1 fruit fly cellular context compared by ENCODE assay signal in genomic region chr3R:29725577-29726240, dm6.
TF ChIP-seq lines count a peak whose summit lies in the region.

Kul (plus strand) TSS chr3R:29725830.

TF ChIP-seq in whole organism, embryonic, 481 proteins besides CTCF, POLR2A, EP300 and RAD21 (continued from another document):
- peak; percentile 30 for TF ChIP-seq BEAF-32 (GFP tag; optimal IDR thresholded peaks at IDR 0.05; lab: Kevin White, UChicago)
- no peak for TF ChIP-seq tna (GFP tag; IDR thresholded peaks at IDR 0.05; lab: Robert Waterston, UW; ENCODE audit: partially characterized antibody)
- peak; percentile 1 for TF ChIP-seq Chrac-16 (GFP tag; optimal IDR thresholded peaks at IDR 0.05; lab: Kevin White, UChicago)
- no peak for TF ChIP-seq Awh (GFP tag; IDR thresholded peaks at IDR 0.05; lab: Robert Waterston, UW)
- peak; percentile 23; the same call in 1 of the 2 replicates for TF ChIP-seq CG10366 (GFP tag; IDR thresholded peaks at IDR 0.05; lab: Robert Waterston, UW)
- TF ChIP-seq CG10565 (GFP tag; optimal IDR thresholded peaks at IDR 0.05; lab: Kevin White, UChicago): no peak
- TF ChIP-seq ind (GFP tag; optimal IDR thresholded peaks at IDR 0.05; lab: Kevin White, UChicago): no peak
- peak; percentile 61; the same call in 1 of the 3 replicates for TF ChIP-seq CG6791 (GFP tag; IDR thresholded peaks at IDR 0.05; lab: Robert Waterston, UW; ENCODE audit: partially characterized antibody)
- no peak for TF ChIP-seq ac (GFP tag; optimal IDR thresholded peaks at IDR 0.05; lab: Kevin White, UChicago)
- no peak for TF ChIP-seq NC2α (GFP tag; optimal IDR thresholded peaks at IDR 0.05; lab: Kevin White, UChicago)
- TF ChIP-seq CG11085 (GFP tag; IDR thresholded peaks at IDR 0.05; lab: Robert Waterston, UW): no peak
- TF ChIP-seq Xbp1 (GFP tag; optimal IDR thresholded peaks at IDR 0.05; lab: Kevin White, UChicago): no peak
- peak; percentile 36 for TF ChIP-seq mam (GFP tag; optimal IDR thresholded peaks at IDR 0.05; lab: Kevin White, UChicago)
- no peak for TF ChIP-seq CG6813 (GFP tag; optimal IDR thresholded peaks at IDR 0.05; lab: Kevin White, UChicago)
- TF ChIP-seq ERR (GFP tag; optimal IDR thresholded peaks at IDR 0.05; lab: Kevin White, UChicago): no peak
- peak; percentile 48 for TF ChIP-seq HmgZ (tag; optimal IDR thresholded peaks at IDR 0.05; lab: Kevin White, UChicago)
- TF ChIP-seq CG17829 (tag; optimal IDR thresholded peaks at IDR 0.05; lab: Kevin White, UChicago): peak; percentile 28
- TF ChIP-seq Myb (GFP tag; optimal IDR thresholded peaks at IDR 0.05; lab: Kevin White, UChicago): peak; percentile 88
- TF ChIP-seq CG33213 (GFP tag; optimal IDR thresholded peaks at IDR 0.05; lab: Kevin White, UChicago): peak; percentile 39
- peak; percentile 1 for TF ChIP-seq CG17912 (GFP tag; optimal IDR thresholded peaks at IDR 0.05; lab: Kevin White, UChicago)
- peak; percentile 67 for TF ChIP-seq Rfx (GFP tag; IDR thresholded peaks at IDR 0.05; lab: Robert Waterston, UW)
- peak; percentile 43 for TF ChIP-seq CG17186 (GFP tag; optimal IDR thresholded peaks at IDR 0.05; lab: Kevin White, UChicago)
- peak; percentile 49 for TF ChIP-seq MBD-R2 (GFP tag; IDR thresholded peaks at IDR 0.05; lab: Robert Waterston, UW)
- TF ChIP-seq CHES-1-like (GFP tag; optimal IDR thresholded peaks at IDR 0.05; lab: Kevin White, UChicago): peak; percentile 54
- peak; percentile 54 for TF ChIP-seq Ets97D (GFP tag; optimal IDR thresholded peaks at IDR 0.05; lab: Kevin White, UChicago)
- TF ChIP-seq bowl (GFP tag; IDR thresholded peaks at IDR 0.05; lab: Robert Waterston, UW): no peak
- TF ChIP-seq CG4707 (GFP tag; optimal IDR thresholded peaks at IDR 0.05; lab: Kevin White, UChicago): peak; percentile 48
- no peak for TF ChIP-seq hkb (optimal IDR thresholded peaks at IDR 0.05; lab: Kevin White, UChicago)
- TF ChIP-seq hkb (GFP tag; IDR thresholded peaks at IDR 0.05; lab: Robert Waterston, UW): 0 out of 2 replicates have a peak, but pooled peaks have one; percentile 20
- TF ChIP-seq zfh1 (GFP tag; IDR thresholded peaks at IDR 0.05; lab: Robert Waterston, UW): peak; percentile 64
- peak; percentile 47; the same call in 1 of the 2 replicates for TF ChIP-seq CG14014 (GFP tag; IDR thresholded peaks at IDR 0.05; lab: Robert Waterston, UW)
- no peak for TF ChIP-seq HLHmδ (GFP tag; optimal IDR thresholded peaks at IDR 0.05; lab: Kevin White, UChicago)
- TF ChIP-seq CG16779 (GFP tag; IDR thresholded peaks at IDR 0.05; lab: Robert Waterston, UW): no peak
- TF ChIP-seq bsh (GFP tag; optimal IDR thresholded peaks at IDR 0.05; lab: Kevin White, UChicago): peak; percentile 7 to 40
- peak; percentile 70 for TF ChIP-seq sqz (GFP tag; optimal IDR thresholded peaks at IDR 0.05; lab: Kevin White, UChicago)
- TF ChIP-seq CG16813 (GFP tag; IDR thresholded peaks at IDR 0.05; lab: Robert Waterston, UW; ENCODE audit: partially characterized antibody): peak; percentile 50; the same call in 2 of the 3 replicates
- peak; percentile 4 for TF ChIP-seq Jarid2 (GFP tag; optimal IDR thresholded peaks at IDR 0.05; lab: Kevin White, UChicago)
- 0 out of 2 replicates have a peak, but pooled peaks have one; percentile 15 for TF ChIP-seq ap (GFP tag; IDR thresholded peaks at IDR 0.05; lab: Robert Waterston, UW)
- peak; percentile 82 for TF ChIP-seq pzg (GFP tag; optimal IDR thresholded peaks at IDR 0.05; lab: Kevin White, UChicago)
- TF ChIP-seq CG4404 (GFP tag; IDR thresholded peaks at IDR 0.05; lab: Robert Waterston, UW): no peak
- TF ChIP-seq Oli (tag; optimal IDR thresholded peaks at IDR 0.05; lab: Kevin White, UChicago): no peak
- TF ChIP-seq bcd (GFP tag; optimal IDR thresholded peaks at IDR 0.05; lab: Kevin White, UChicago): peak; percentile 2
- TF ChIP-seq nmo (GFP tag; optimal IDR thresholded peaks at IDR 0.05; lab: Kevin White, UChicago): peak; percentile 20
- TF ChIP-seq CG10321 (GFP tag; IDR thresholded peaks at IDR 0.05; lab: Robert Waterston, UW): 0 out of 2 replicates have a peak, but pooled peaks have one; percentile 16
- TF ChIP-seq CG9797 (GFP tag; optimal IDR thresholded peaks at IDR 0.05; lab: Kevin White, UChicago): peak; percentile 77
- TF ChIP-seq stwl (tag; optimal IDR thresholded peaks at IDR 0.05; lab: Kevin White, UChicago): peak; percentile 90
- peak; percentile 31 for TF ChIP-seq E2f2 (GFP tag; IDR thresholded peaks at IDR 0.05; lab: Robert Waterston, UW)
- TF ChIP-seq wek (GFP tag; optimal IDR thresholded peaks at IDR 0.05; lab: Kevin White, UChicago): no peak
- TF ChIP-seq Ssrp (tag; optimal IDR thresholded peaks at IDR 0.05; lab: Kevin White, UChicago): no peak
- TF ChIP-seq Hr39 (optimal IDR thresholded peaks at IDR 0.05; lab: Kevin White, UChicago): no peak
- peak; percentile 99 for TF ChIP-seq CG14710 (tag; optimal IDR thresholded peaks at IDR 0.05; lab: Kevin White, UChicago)
- peak; percentile 42 for TF ChIP-seq CoRest (tag; optimal IDR thresholded peaks at IDR 0.05; lab: Kevin White, UChicago)
- peak; percentile 12 for TF ChIP-seq CG11398 (GFP tag; optimal IDR thresholded peaks at IDR 0.05; lab: Kevin White, UChicago)
- peak; percentile 45 for TF ChIP-seq Dref (GFP tag; IDR thresholded peaks at IDR 0.05; lab: Robert Waterston, UW)
- TF ChIP-seq CG10209 (GFP tag; optimal IDR thresholded peaks at IDR 0.05; lab: Kevin White, UChicago): no peak
- TF ChIP-seq Optix (GFP tag; IDR thresholded peaks at IDR 0.05; lab: Robert Waterston, UW): no peak
- peak; percentile 45 for TF ChIP-seq MESR4 (GFP tag; optimal IDR thresholded peaks at IDR 0.05; lab: Kevin White, UChicago)
- TF ChIP-seq Hey (tag; optimal IDR thresholded peaks at IDR 0.05; lab: Kevin White, UChicago): no peak
- no peak for TF ChIP-seq pan (optimal IDR thresholded peaks at IDR 0.05; lab: Kevin White, UChicago)
- peak in 1 of 2 experiments; percentile 36 for TF ChIP-seq pan (GFP tag; optimal IDR thresholded peaks at IDR 0.05 in 1 of 2, IDR thresholded peaks at IDR 0.05 in 1 of 2)
- peak; percentile 87 for TF ChIP-seq gfzf (GFP tag; optimal IDR thresholded peaks at IDR 0.05; lab: Kevin White, UChicago)
- TF ChIP-seq NfI (GFP tag; optimal IDR thresholded peaks at IDR 0.05; lab: Kevin White, UChicago): peak; percentile 29
- TF ChIP-seq CG4617 (GFP tag; optimal IDR thresholded peaks at IDR 0.05; lab: Kevin White, UChicago; ENCODE audit: borderline replicate concordance): peak; percentile 5
- peak in 1 of 2 experiments; percentile 14 for TF ChIP-seq insv (GFP tag; optimal IDR thresholded peaks at IDR 0.05; lab: Kevin White, UChicago)
- no peak for TF ChIP-seq tup (GFP tag; optimal IDR thresholded peaks at IDR 0.05; lab: Kevin White, UChicago)
- TF ChIP-seq Dip3 (GFP tag; optimal IDR thresholded peaks at IDR 0.05; lab: Kevin White, UChicago): no peak
- peak; percentile 11 for TF ChIP-seq pnt (GFP tag; optimal IDR thresholded peaks at IDR 0.05; lab: Kevin White, UChicago)
- peak; percentile 56; the same call in 2 of the 3 replicates for TF ChIP-seq row (GFP tag; IDR thresholded peaks at IDR 0.05; lab: Robert Waterston, UW)
- TF ChIP-seq CG9215 (GFP tag; IDR thresholded peaks at IDR 0.05; lab: Robert Waterston, UW): no peak; the same call in 1 of the 2 replicates
- peak; percentile 40 for TF ChIP-seq CG32532 (GFP tag; IDR thresholded peaks at IDR 0.05; lab: Robert Waterston, UW)
- TF ChIP-seq zen2 (GFP tag; IDR thresholded peaks at IDR 0.05; lab: Robert Waterston, UW; ENCODE audit: partially characterized antibody): no peak
- TF ChIP-seq CG12659 (GFP tag; optimal IDR thresholded peaks at IDR 0.05; lab: Kevin White, UChicago): peak; percentile 55
- TF ChIP-seq dpn (GFP tag; optimal IDR thresholded peaks at IDR 0.05; lab: Kevin White, UChicago): peak; percentile 5 to 41
- 0 out of 3 replicates have a peak, but pooled peaks have one; percentile 51 for TF ChIP-seq CG11456 (GFP tag; IDR thresholded peaks at IDR 0.05; lab: Robert Waterston, UW)
- TF ChIP-seq Sin3A (optimal IDR thresholded peaks at IDR 0.05; lab: Kevin White, UChicago): peak; percentile 52
- peak; percentile 47; the same call in 1 of the 3 replicates for TF ChIP-seq CG34224 (GFP tag; IDR thresholded peaks at IDR 0.05; lab: Robert Waterston, UW; ENCODE audit: partially characterized antibody)
- peak; percentile 12 for TF ChIP-seq CG12155 (GFP tag; optimal IDR thresholded peaks at IDR 0.05; lab: Kevin White, UChicago)
- 0 out of 2 replicates have a peak, but pooled peaks have one; percentile 33 for TF ChIP-seq vvl (GFP tag; IDR thresholded peaks at IDR 0.05; lab: Robert Waterston, UW)
- TF ChIP-seq sc (optimal IDR thresholded peaks at IDR 0.05; lab: Kevin White, UChicago): no peak
- TF ChIP-seq sc (GFP tag; optimal IDR thresholded peaks at IDR 0.05; lab: Kevin White, UChicago): no peak
- no peak for TF ChIP-seq Mes4 (GFP tag; optimal IDR thresholded peaks at IDR 0.05; lab: Kevin White, UChicago)
- peak; percentile 20; the same call in 1 of the 2 replicates for TF ChIP-seq CG13287 (GFP tag; IDR thresholded peaks at IDR 0.05; lab: Robert Waterston, UW; ENCODE audit: partially characterized antibody)
- no peak for TF ChIP-seq Abd-B (GFP tag; optimal IDR thresholded peaks at IDR 0.05; lab: Kevin White, UChicago)
- TF ChIP-seq twi (tag; optimal IDR thresholded peaks at IDR 0.05; lab: Kevin White, UChicago): no peak
- TF ChIP-seq lilli (GFP tag; optimal IDR thresholded peaks at IDR 0.05; lab: Kevin White, UChicago): peak; percentile 5
- peak; percentile 79 for TF ChIP-seq CG1603 (tag; optimal IDR thresholded peaks at IDR 0.05; lab: Kevin White, UChicago)
- TF ChIP-seq Sry-δ (GFP tag; optimal IDR thresholded peaks at IDR 0.05; lab: Kevin White, UChicago): peak; percentile 40
- peak; percentile 63; the same call in 2 of the 3 replicates for TF ChIP-seq Opbp (GFP tag; IDR thresholded peaks at IDR 0.05; lab: Robert Waterston, UW; ENCODE audit: partially characterized antibody)
- no peak for TF ChIP-seq cato (GFP tag; optimal IDR thresholded peaks at IDR 0.05; lab: Kevin White, UChicago; ENCODE audit: borderline replicate concordance)
- no peak for TF ChIP-seq CG30431 (GFP tag; optimal IDR thresholded peaks at IDR 0.05; lab: Kevin White, UChicago)
- TF ChIP-seq Hr3 (GFP tag; optimal IDR thresholded peaks at IDR 0.05; lab: Kevin White, UChicago): no peak
- TF ChIP-seq pros (GFP tag; optimal IDR thresholded peaks at IDR 0.05; lab: Kevin White, UChicago): no peak
- TF ChIP-seq Nf-YA (GFP tag; IDR thresholded peaks at IDR 0.05; lab: Robert Waterston, UW): no peak
- TF ChIP-seq Ravus (GFP tag; IDR thresholded peaks at IDR 0.05; lab: Robert Waterston, UW): no peak
- no peak for TF ChIP-seq CG4360 (GFP tag; IDR thresholded peaks at IDR 0.05; lab: Robert Waterston, UW)
- TF ChIP-seq Dbx (GFP tag; IDR thresholded peaks at IDR 0.05; lab: Robert Waterston, UW): 0 out of 3 replicates have a peak, but pooled peaks have one; percentile 9
- TF ChIP-seq CG1233 (GFP tag; optimal IDR thresholded peaks at IDR 0.05; lab: Kevin White, UChicago): peak; percentile 11
- no peak for TF ChIP-seq CG3281 (GFP tag; optimal IDR thresholded peaks at IDR 0.05; lab: Kevin White, UChicago)
- no peak for TF ChIP-seq CG7271 (tag; optimal IDR thresholded peaks at IDR 0.05; lab: Kevin White, UChicago)
- TF ChIP-seq CG2202 (tag; optimal IDR thresholded peaks at IDR 0.05; lab: Kevin White, UChicago): no peak
- peak; percentile 50 for TF ChIP-seq pita (GFP tag; optimal IDR thresholded peaks at IDR 0.05; lab: Kevin White, UChicago)
- no peak for TF ChIP-seq CG17802 (tag; optimal IDR thresholded peaks at IDR 0.05; lab: Kevin White, UChicago)
- no peak for TF ChIP-seq ham (GFP tag; IDR thresholded peaks at IDR 0.05; lab: Robert Waterston, UW)
- TF ChIP-seq HmgD (GFP tag; optimal IDR thresholded peaks at IDR 0.05; lab: Kevin White, UChicago): peak; percentile 50
- peak; percentile 26 for TF ChIP-seq dm (GFP tag; optimal IDR thresholded peaks at IDR 0.05; lab: Kevin White, UChicago)
- TF ChIP-seq gcm2 (GFP tag; optimal IDR thresholded peaks at IDR 0.05; lab: Kevin White, UChicago): peak; percentile 9
- TF ChIP-seq lola (GFP tag; optimal IDR thresholded peaks at IDR 0.05; lab: Kevin White, UChicago): no peak
- TF ChIP-seq CG2120 (GFP tag; optimal IDR thresholded peaks at IDR 0.05; lab: Kevin White, UChicago): peak; percentile 23
- 0 out of 2 replicates have a peak, but pooled peaks have one; percentile 16 for TF ChIP-seq ara (GFP tag; IDR thresholded peaks at IDR 0.05; lab: Robert Waterston, UW)
- peak; percentile 91 for TF ChIP-seq nom (GFP tag; optimal IDR thresholded peaks at IDR 0.05; lab: Kevin White, UChicago)
- peak; percentile 72 for TF ChIP-seq CG32772 (GFP tag; IDR thresholded peaks at IDR 0.05; lab: Robert Waterston, UW)
- TF ChIP-seq CG2712 (tag; optimal IDR thresholded peaks at IDR 0.05; lab: Kevin White, UChicago): no peak
- no peak for TF ChIP-seq CG12769 (tag; optimal IDR thresholded peaks at IDR 0.05; lab: Kevin White, UChicago)
- TF ChIP-seq CG43689 (GFP tag; IDR thresholded peaks at IDR 0.05; lab: Robert Waterston, UW): no peak
- TF ChIP-seq pb (GFP tag; optimal IDR thresholded peaks at IDR 0.05; lab: Kevin White, UChicago): peak; percentile 47
- TF ChIP-seq NC2β (GFP tag; optimal IDR thresholded peaks at IDR 0.05; lab: Kevin White, UChicago): no peak
- peak; percentile 9 for TF ChIP-seq CG3995 (GFP tag; optimal IDR thresholded peaks at IDR 0.05; lab: Kevin White, UChicago)
- TF ChIP-seq D19A (tag; optimal IDR thresholded peaks at IDR 0.05; lab: Kevin White, UChicago): no peak
